Fruit fly (Drosophila melanogaster) whole organism, prepupa: ENCODE results near the gene THADA.

Experiments used
- Blimp-1 ChIP-seq: fragments of 200-800 bp; sonication (Bioruptor generic); optimal IDR thresholded peaks from 3 replicates; lab custom pipeline; 2017; ENCODE audit warnings: missing biosample characterization, missing genetic modification characterization, mild to moderate bottlenecking, moderate library complexity, missing genetic modification reagents
- CG10631 ChIP-seq: fragments of 200-800 bp; sonication (Bioruptor generic); optimal IDR thresholded peaks from 2 replicates; lab custom pipeline; 2016; ENCODE audit warnings: missing biosample characterization, missing genetic modification characterization
- CG10669 ChIP-seq: fragments of 200-800 bp; sonication (Bioruptor generic); optimal IDR thresholded peaks from 3 replicates; lab custom pipeline; 2018; ENCODE audit warnings: missing biosample characterization, mild to moderate bottlenecking, missing genetic modification characterization, moderate library complexity
- CG11762 ChIP-seq: fragments of 200-800 bp; sonication (Bioruptor generic); optimal IDR thresholded peaks from 3 replicates; lab custom pipeline; 2016; ENCODE audit warnings: missing biosample characterization, missing genetic modification characterization; ENCODE audit not compliant: insufficient read depth
- CG11902 ChIP-seq: fragments of 200-800 bp; sonication (Bioruptor generic); optimal IDR thresholded peaks from 3 replicates; lab custom pipeline; 2016; ENCODE audit warnings: missing biosample characterization, missing genetic modification characterization
- CG15336 ChIP-seq: fragments of 200-800 bp; sonication (Bioruptor generic); IDR thresholded peaks from 2 replicates; pipeline ENCODE4 v1.3.6; 2022; ENCODE audit warnings: missing biosample characterization, missing genetic modification characterization
- CG16779 ChIP-seq: fragments of 200-800 bp; sonication (Bioruptor generic); optimal IDR thresholded peaks from 3 replicates; lab custom pipeline; 2017; ENCODE audit warnings: missing biosample characterization, mild to moderate bottlenecking, missing genetic modification characterization
- CG3032 ChIP-seq: fragments of 200-800 bp; optimal IDR thresholded peaks from 2 replicates; lab custom pipeline; 2019; ENCODE audit warnings: missing biosample characterization, mild to moderate bottlenecking, missing genetic modification characterization, moderate library complexity
- CG32006 ChIP-seq: fragments of 200-800 bp; sonication (Bioruptor generic); optimal IDR thresholded peaks from 3 replicates; lab custom pipeline; 2017; ENCODE audit warnings: missing biosample characterization, mild to moderate bottlenecking, missing genetic modification characterization
- CG34406 ChIP-seq: fragments of 200-800 bp; sonication (Bioruptor generic); optimal IDR thresholded peaks from 3 replicates; lab custom pipeline; 2016; ENCODE audit warnings: missing biosample characterization, missing genetic modification characterization
- CG3919 ChIP-seq: fragments of 200-800 bp; sonication (Bioruptor generic); optimal IDR thresholded peaks from 3 replicates; lab custom pipeline; 2016; ENCODE audit warnings: missing biosample characterization, missing genetic modification characterization
- CG4318 ChIP-seq: fragments of 200-800 bp; sonication (Bioruptor generic); optimal IDR thresholded peaks from 3 replicates; lab custom pipeline; 2017; ENCODE audit warnings: missing biosample characterization, mild to moderate bottlenecking, missing genetic modification characterization
- CG6163 ChIP-seq: fragments of 200-800 bp; sonication (Bioruptor generic); IDR thresholded peaks from 3 replicates; pipeline ENCODE4 v1.3.6; 2022; ENCODE audit warnings: missing biosample characterization, missing genetic modification characterization
- CG6792 ChIP-seq: fragments of 200-800 bp; sonication (Bioruptor generic); optimal IDR thresholded peaks from 3 replicates; lab custom pipeline; 2016; ENCODE audit warnings: missing biosample characterization, missing genetic modification characterization
- CG6808 ChIP-seq: fragments of 200-800 bp; sonication (Bioruptor generic); optimal IDR thresholded peaks from 3 replicates; lab custom pipeline; 2017; ENCODE audit warnings: missing biosample characterization, missing genetic modification characterization, mild to moderate bottlenecking, moderate library complexity, missing genetic modification reagents
- CG8119 ChIP-seq: fragments of 200-800 bp; sonication (Bioruptor generic); IDR thresholded peaks from 3 replicates; pipeline ENCODE4 v1.3.6; 2022; ENCODE audit warnings: missing biosample characterization, missing genetic modification characterization
- CG8319 ChIP-seq: fragments of 200-800 bp; sonication (Bioruptor generic); optimal IDR thresholded peaks from 3 replicates; lab custom pipeline; 2016; ENCODE audit warnings: missing biosample characterization, missing genetic modification characterization
- CG8632 ChIP-seq: fragments of 200-800 bp; sonication (Bioruptor generic); optimal IDR thresholded peaks from 3 replicates; lab custom pipeline; 2016; ENCODE audit warnings: missing biosample characterization, missing genetic modification characterization
- Eip93F ChIP-seq: fragments of 200-800 bp; sonication (Bioruptor generic); optimal IDR thresholded peaks from 2 replicates; lab custom pipeline; 2016; ENCODE audit warnings: missing biosample characterization, mild to moderate bottlenecking, missing genetic modification characterization
- Ets21C ChIP-seq: fragments of 200-800 bp; sonication (Bioruptor generic); optimal IDR thresholded peaks from 3 replicates; lab custom pipeline; 2016; ENCODE audit warnings: missing biosample characterization, missing genetic modification characterization
- Ets96B ChIP-seq: fragments of 200-800 bp; optimal IDR thresholded peaks from 2 replicates; lab custom pipeline; 2019; ENCODE audit warnings: missing biosample characterization, mild to moderate bottlenecking, missing genetic modification characterization, moderate library complexity
- Gug ChIP-seq: fragments of 200-800 bp; sonication (Bioruptor generic); IDR thresholded peaks from 2 replicates; pipeline ENCODE4 v1.3.6; 2022; ENCODE audit warnings: missing biosample characterization, missing genetic modification characterization
- Hr38 ChIP-seq: sonication (Bioruptor generic); optimal IDR thresholded peaks from 2 replicates; lab custom pipeline; 2016; ENCODE audit warnings: missing biosample characterization, missing genetic modification characterization
- Hr39 ChIP-seq: fragments of 200-800 bp; sonication (Bioruptor generic); optimal IDR thresholded peaks from 2 replicates; lab custom pipeline; 2016; ENCODE audit warnings: missing biosample characterization, missing genetic modification characterization
- Lpt ChIP-seq: fragments of 200-800 bp; sonication (Bioruptor generic); optimal IDR thresholded peaks from 3 replicates; lab custom pipeline; 2016; ENCODE audit warnings: missing biosample characterization, missing genetic modification characterization
- Smox ChIP-seq: fragments of 200-800 bp; sonication (Bioruptor generic); optimal IDR thresholded peaks from 3 replicates; lab custom pipeline; 2016; ENCODE audit warnings: missing biosample characterization, missing genetic modification characterization
- Sox102F ChIP-seq: fragments of 200-800 bp; sonication (Bioruptor generic); optimal IDR thresholded peaks from 2 replicates; lab custom pipeline; 2016; ENCODE audit warnings: missing biosample characterization, mild to moderate bottlenecking, missing genetic modification characterization
- Sox14 ChIP-seq: fragments of 200-800 bp; sonication (Bioruptor generic); optimal IDR thresholded peaks from 3 replicates; lab custom pipeline; 2016; ENCODE audit warnings: missing biosample characterization, missing genetic modification characterization
- Sox15 ChIP-seq: fragments of 200-800 bp; sonication (Bioruptor generic); optimal IDR thresholded peaks from 3 replicates; lab custom pipeline; 2016; ENCODE audit warnings: missing biosample characterization, missing genetic modification characterization
- achi ChIP-seq: fragments of 200-800 bp; sonication (Bioruptor generic); optimal IDR thresholded peaks from 3 replicates; lab custom pipeline; 2016; ENCODE audit warnings: missing biosample characterization, missing genetic modification characterization
- acj6 ChIP-seq: fragments of 200-800 bp; sonication (Bioruptor generic); optimal IDR thresholded peaks from 3 replicates; lab custom pipeline; 2016; ENCODE audit warnings: missing biosample characterization, missing genetic modification characterization
- cyc ChIP-seq: fragments of 200-800 bp; sonication (Bioruptor generic); optimal IDR thresholded peaks from 3 replicates; lab custom pipeline; 2016; ENCODE audit warnings: missing biosample characterization, missing genetic modification characterization
- dac ChIP-seq: fragments of 200-800 bp; sonication (Bioruptor generic); optimal IDR thresholded peaks from 2 replicates; lab custom pipeline; 2017; ENCODE audit warnings: missing biosample characterization, mild to moderate bottlenecking, missing genetic modification characterization
- dsx ChIP-seq: fragments of 200-800 bp; optimal IDR thresholded peaks from 3 replicates; lab custom pipeline; 2019; ENCODE audit warnings: missing biosample characterization, mild to moderate bottlenecking, missing genetic modification characterization, moderate library complexity; ENCODE audit not compliant: poor library complexity, severe bottlenecking
- eg ChIP-seq: fragments of 200-800 bp; sonication (Bioruptor generic); IDR thresholded peaks from 3 replicates; pipeline ENCODE4 v1.3.6; 2022; ENCODE audit warnings: missing biosample characterization, missing genetic modification characterization
- esn ChIP-seq: fragments of 200-800 bp; sonication (Bioruptor generic); optimal IDR thresholded peaks from 2 replicates; lab custom pipeline; 2016; ENCODE audit warnings: missing biosample characterization, mild to moderate bottlenecking, missing genetic modification characterization, moderate library complexity
- fd59A ChIP-seq: fragments of 200-800 bp; sonication (Bioruptor generic); optimal IDR thresholded peaks from 2 replicates; lab custom pipeline; 2017; ENCODE audit warnings: missing biosample characterization, mild to moderate bottlenecking, missing genetic modification characterization, missing genetic modification reagents
- fd85E ChIP-seq: fragments of 200-800 bp; sonication (Bioruptor generic); optimal IDR thresholded peaks from 3 replicates; lab custom pipeline; 2016; ENCODE audit warnings: missing biosample characterization, missing genetic modification characterization
- lz ChIP-seq: fragments of 200-800 bp; sonication (Bioruptor generic); optimal IDR thresholded peaks from 3 replicates; lab custom pipeline; 2016; ENCODE audit warnings: missing biosample characterization, missing genetic modification characterization
- ss ChIP-seq, 2 experiments: fragments of 200-800 bp; sonication (Bioruptor generic); optimal IDR thresholded peaks; 2 replicates in 1 of 2; 3 replicates in 1 of 2; lab custom pipeline; 2017 to 2018; ENCODE audit warnings: mild to moderate bottlenecking in 2 of 2, missing biosample characterization in 2 of 2, missing genetic modification characterization in 2 of 2, moderate library complexity in 1 of 2
- svp ChIP-seq: fragments of 200-800 bp; sonication (Bioruptor generic); peaks from one replicate; lab custom pipeline; 2016; ENCODE audit warnings: missing biosample characterization, missing genetic modification characterization
- topi ChIP-seq: fragments of 200-800 bp; sonication (Bioruptor generic); optimal IDR thresholded peaks from 3 replicates; lab custom pipeline; 2016; ENCODE audit warnings: missing biosample characterization, missing genetic modification characterization
- vri ChIP-seq: fragments of 200-800 bp; sonication (Bioruptor generic); optimal IDR thresholded peaks from 3 replicates; lab custom pipeline; 2016; ENCODE audit warnings: missing biosample characterization, mild to moderate bottlenecking, missing genetic modification characterization

THADA gene

dm6 chrX:19876836-19877468 is 11.6 kb upstream of the THADA start (continued):
- TF ChIP-seq Sox102F (GFP tag; lab: Kevin White, UChicago) (peak; percentile 80), Hr38 (GFP tag; lab: Kevin White, UChicago) (no peak), CG32006 (GFP tag; lab: Kevin White, UChicago) (peak; percentile 89), CG4318 (GFP tag; lab: Kevin White, UChicago) (peak; percentile 81), Eip93F (peak; percentile 20), CG16779 (tag; lab: Kevin White, UChicago) (peak; percentile 72), CG6163 (GFP tag; lab: Robert Waterston, UW) (peak; percentile 42; the same call in 2 of the 3 replicates), CG8119 (GFP tag; lab: Robert Waterston, UW) (peak; percentile 79), CG6808 (GFP tag; lab: Kevin White, UChicago) (peak; percentile 86), lz (GFP tag; lab: Kevin White, UChicago) (peak; percentile 81), CG8319 (GFP tag; lab: Kevin White, UChicago) (peak; percentile 80), Hr39 (peak; percentile 70), topi (GFP tag; lab: Kevin White, UChicago) (peak; percentile 84), fd85E (GFP tag; lab: Kevin White, UChicago) (peak; percentile 5), CG34406 (peak; percentile 85), Ets96B (tag; lab: Kevin White, UChicago) (peak; percentile 76), Smox (GFP tag; lab: Kevin White, UChicago) (peak; percentile 79), CG11902 (GFP tag; lab: Kevin White, UChicago) (peak; percentile 59), CG10631 (GFP tag; lab: Kevin White, UChicago) (peak; percentile 85), CG11762 (GFP tag; lab: Kevin White, UChicago) (peak; percentile 81), achi (GFP tag; lab: Kevin White, UChicago) (peak; percentile 86), esn (peak; percentile 86), Lpt (GFP tag; lab: Kevin White, UChicago) (peak; percentile 78), vri (peak; percentile 61), dac (GFP tag; lab: Kevin White, UChicago) (peak; percentile 58), Sox14 (GFP tag; lab: Kevin White, UChicago) (peak; percentile 83), dsx (GFP tag; lab: Kevin White, UChicago) (peak; percentile 71), ss (GFP tag; optimal IDR thresholded peaks at IDR 0.05; lab: Kevin White, UChicago) (peak; percentile 83 to 89), CG15336 (GFP tag; lab: Robert Waterston, UW) (peak; percentile 69)

dm6 chrX:19875629-19876028 is 10.3 kb upstream of the THADA start:
- TF ChIP-seq Gug (GFP tag; lab: Robert Waterston, UW): no peak
- peak; percentile 19 for TF ChIP-seq svp (GFP tag; lab: Kevin White, UChicago)
- TF ChIP-seq, all 60 proteins: peak for 1

- peak; percentile 86 for TF ChIP-seq dsx (GFP tag; lab: Kevin White, UChicago)
- peak; percentile 87 for TF ChIP-seq lz (GFP tag; lab: Kevin White, UChicago)
- peak; percentile 88 for TF ChIP-seq topi (GFP tag; lab: Kevin White, UChicago)
- peak; percentile 18 for TF ChIP-seq Hr38 (GFP tag; lab: Kevin White, UChicago)
- peak; percentile 93 for TF ChIP-seq CG10669
- peak; percentile 94 for TF ChIP-seq fd59A
- TF ChIP-seq vri: peak; percentile 66
- TF ChIP-seq CG11762 (GFP tag; lab: Kevin White, UChicago): peak; percentile 95
- peak; percentile 86 for TF ChIP-seq cyc (GFP tag; lab: Kevin White, UChicago)
- peak; percentile 96 for TF ChIP-seq CG32006 (GFP tag; lab: Kevin White, UChicago)
- TF ChIP-seq achi (GFP tag; lab: Kevin White, UChicago): peak; percentile 93
- peak; percentile 84 for TF ChIP-seq Sox15 (GFP tag; lab: Kevin White, UChicago)
- TF ChIP-seq CG6792 (GFP tag; lab: Kevin White, UChicago): peak; percentile 92
- TF ChIP-seq CG8119 (GFP tag; lab: Robert Waterston, UW): peak; percentile 97
- peak; percentile 94 for TF ChIP-seq CG3919 (GFP tag; lab: Kevin White, UChicago)
- TF ChIP-seq eg: peak; percentile 92
- peak; percentile 79 for TF ChIP-seq Ets21C (GFP tag; lab: Kevin White, UChicago)
- peak; percentile 93 for TF ChIP-seq dac (GFP tag; lab: Kevin White, UChicago)
- peak; percentile 89 for TF ChIP-seq esn
- TF ChIP-seq CG3032 (tag; lab: Kevin White, UChicago): peak; percentile 92
- peak; percentile 92 for TF ChIP-seq CG8632 (GFP tag; lab: Kevin White, UChicago)
- TF ChIP-seq Sox14 (GFP tag; lab: Kevin White, UChicago): peak; percentile 93
- TF ChIP-seq Smox (GFP tag; lab: Kevin White, UChicago): peak; percentile 84
- TF ChIP-seq Gug (GFP tag; lab: Robert Waterston, UW): peak; percentile 78
- peak; percentile 94 for TF ChIP-seq CG10631 (GFP tag; lab: Kevin White, UChicago)
- peak; percentile 65 for TF ChIP-seq fd85E (GFP tag; lab: Kevin White, UChicago)
- peak; percentile 56 for TF ChIP-seq Eip93F
- peak; percentile 57 for TF ChIP-seq Blimp-1
- TF ChIP-seq svp (GFP tag; lab: Kevin White, UChicago): peak; percentile 85
- peak; percentile 84 for TF ChIP-seq Hr39
- peak; percentile 91 for TF ChIP-seq acj6 (GFP tag; lab: Kevin White, UChicago)
These were observed 9.7 kb upstream of the THADA start for dm6 chrX:19875059-19875458.
